Worm (Caenorhabditis elegans): ENCODE data around the gene tmem-135.

ce11 chrX:4671837-4672236 is 1.7 kb upstream of the tmem-135 start:
- TF ChIP-seq unc-62 (GFP tag; optimal IDR thresholded peaks at IDR 0.05) (no peak), blmp-1 (tag; optimal IDR thresholded peaks at IDR 0.05) (no peak), pha-4 (tag; optimal IDR thresholded peaks at IDR 0.05) (no peak), ztf-11 (tag; optimal IDR thresholded peaks at IDR 0.05) (no peak), elt-1 (tag; optimal IDR thresholded peaks at IDR 0.05; ENCODE audit: borderline replicate concordance, insufficient read depth) (no peak), M03D4.4 (tag; optimal IDR thresholded peaks at IDR 0.05) (no peak), nhr-76 (tag; optimal IDR thresholded peaks at IDR 0.05) (no peak)
